Worm (Caenorhabditis elegans) whole organism, L4 larva: ENCODE data around the gene K02D10.2.

Experiments
- aha-1 ChIP-seq: fragments of 150-350 bp; peaks from one replicate; lab custom pipeline; 2014; ENCODE audit warnings: missing biosample characterization, missing genetic modification characterization
- arid-1 ChIP-seq: fragments of 200-800 bp; sonication (Bioruptor generic); conservative IDR thresholded peaks from 2 replicates; pipeline ENCODE4 v1.3.6; 2022; ENCODE audit warnings: missing genetic modification reagents, missing genetic modification characterization, missing compliant biosample characterization
- ceh-32 ChIP-seq: sonication (generic microtip); optimal IDR thresholded peaks from 2 replicates; lab custom pipeline; 2016; ENCODE audit warnings: mild to moderate bottlenecking, missing genetic modification characterization, missing compliant biosample characterization; ENCODE audit not compliant: poor library complexity
- cey-2 ChIP-seq: sonication (generic microtip); optimal IDR thresholded peaks from 3 replicates; lab custom pipeline; 2017; ENCODE audit warnings: missing genetic modification characterization, mild to moderate bottlenecking, missing compliant biosample characterization, antibody characterized with exemption, borderline replicate concordance; ENCODE audit not compliant: insufficient read depth
- daf-19 ChIP-seq: fragments of 200-800 bp; sonication (Bioruptor generic); conservative IDR thresholded peaks from 2 replicates; pipeline ENCODE4 v1.3.6; 2022; ENCODE audit warnings: missing genetic modification characterization, missing compliant biosample characterization
- daf-8 ChIP-seq: fragments of 200-800 bp; sonication (Bioruptor generic); IDR thresholded peaks from 2 replicates; pipeline ENCODE4 v1.3.6; 2022; ENCODE audit warnings: missing genetic modification characterization, missing compliant biosample characterization
- dpl-1 ChIP-seq: fragments of 150-350 bp; optimal IDR thresholded peaks from 2 replicates; lab custom pipeline; 2014; ENCODE audit warnings: missing biosample characterization, missing genetic modification reagents, missing genetic modification characterization
- duxl-1 ChIP-seq: sonication (generic microtip); optimal IDR thresholded peaks from 2 replicates; lab custom pipeline; 2016; ENCODE audit warnings: mild to moderate bottlenecking, missing genetic modification characterization, moderate library complexity, missing compliant biosample characterization; ENCODE audit not compliant: poor library complexity
- fos-1 ChIP-seq: fragments of 150-350 bp; optimal IDR thresholded peaks from 2 replicates; lab custom pipeline; 2014; ENCODE audit warnings: missing biosample characterization, missing genetic modification characterization
- hif-1 ChIP-seq, 2 experiments: sonication (generic microtip); optimal IDR thresholded peaks; 2 replicates each; lab custom pipeline; 2016 to 2017; ENCODE audit warnings: missing compliant biosample characterization in 2 of 2, missing genetic modification characterization in 2 of 2, missing genetic modification reagents in 2 of 2, missing genotype in 2 of 2, mild to moderate bottlenecking in 1 of 2
- hlh-11 ChIP-seq: fragments of 200-800 bp; sonication (Bioruptor generic); optimal IDR thresholded peaks from 2 replicates; lab custom pipeline; 2018; ENCODE audit warnings: mild to moderate bottlenecking, missing genetic modification characterization, missing compliant biosample characterization
- lin-13 ChIP-seq: fragments of 150-350 bp; optimal IDR thresholded peaks from 2 replicates; lab custom pipeline; 2014; ENCODE audit warnings: missing biosample characterization, missing genetic modification reagents, missing genetic modification characterization
- lin-29 ChIP-seq: fragments of 200-800 bp; sonication (Bioruptor generic); IDR thresholded peaks from 2 replicates; pipeline ENCODE4 v1.3.6; 2022; ENCODE audit warnings: missing genetic modification reagents, missing genetic modification characterization, missing compliant biosample characterization
- madf-5 ChIP-seq, 2 experiments: fragments of 200-800 bp; sonication (Bioruptor generic); IDR thresholded peaks; 2 replicates each; pipeline ENCODE4 v1.3.6; 2022; ENCODE audit warnings: missing compliant biosample characterization in 2 of 2, missing genetic modification characterization in 2 of 2
- mdl-1 ChIP-seq, 2 experiments: fragments of 150-350 bp in 1 of 2; sonication (generic microtip) in 1 of 2; optimal IDR thresholded peaks; 2 replicates each; lab custom pipeline; 2014 to 2017; ENCODE audit warnings: missing biosample characterization in 2 of 2, missing genetic modification characterization in 2 of 2
- mes-2 ChIP-seq: sonication (generic microtip); optimal IDR thresholded peaks from 2 replicates; lab custom pipeline; 2016; ENCODE audit warnings: missing genotype, mild to moderate bottlenecking, missing genetic modification characterization, missing compliant biosample characterization; ENCODE audit not compliant: poor library complexity, severe bottlenecking
- nhr-6 ChIP-seq: fragments of 150-350 bp; optimal IDR thresholded peaks from 2 replicates; lab custom pipeline; 2014; ENCODE audit warnings: missing biosample characterization, missing genetic modification characterization
- pqm-1 ChIP-seq: sonication (generic microtip); optimal IDR thresholded peaks from 2 replicates; lab custom pipeline; 2017; ENCODE audit warnings: missing biosample characterization, missing genetic modification characterization
- rbr-2 ChIP-seq: sonication (generic microtip); optimal IDR thresholded peaks from 2 replicates; lab custom pipeline; 2016; ENCODE audit warnings: missing genotype, missing genetic modification characterization, missing compliant biosample characterization
- unc-62 ChIP-seq, 3 experiments: fragments of 150-350 bp in 1 of 3; sonication (generic microtip); optimal IDR thresholded peaks in 2 of 3; peaks in 1 of 3; 1 replicate in 1 of 3; 2 replicates in 2 of 3; lab custom pipeline; 2014 to 2017; ENCODE audit warnings: missing biosample characterization in 3 of 3, missing genetic modification characterization in 3 of 3, missing genetic modification reagents in 3 of 3, missing genotype in 1 of 3
- vab-7 ChIP-seq: fragments of 200-800 bp; sonication (Bioruptor generic); IDR thresholded peaks from 2 replicates; pipeline ENCODE4 v1.3.6; 2022; ENCODE audit warnings: missing genetic modification reagents, missing genetic modification characterization, missing compliant biosample characterization
- zfp-2 ChIP-seq: sonication (generic microtip); optimal IDR thresholded peaks from 2 replicates; lab custom pipeline; 2016; ENCODE audit warnings: mild to moderate bottlenecking, missing genetic modification characterization, missing compliant biosample characterization
- ztf-11 ChIP-seq: fragments of 150-350 bp; optimal IDR thresholded peaks from 2 replicates; lab custom pipeline; 2014; ENCODE audit warnings: missing biosample characterization, missing genetic modification characterization

The K02D10.2 gene

ce11 chrIII:8731310-8731709 is 39.8 kb downstream of the K02D10.2 start, which contains the start of gene ZK370.4:
Gene ZK370.4 (minus strand): TSS chrIII:8731410.
- TF ChIP-seq cey-2 (tag; lab: Kevin White, UChicago) = no peak
- TF ChIP-seq aha-1 (tag; lab: Kevin White, UChicago) = peak; percentile 89

- no peak for TF ChIP-seq mdl-1 (tag; optimal IDR thresholded peaks at IDR 0.05; lab: Kevin White, UChicago)
- peak in 1 of 2 experiments; percentile 98 for TF ChIP-seq unc-62 (GFP tag; optimal IDR thresholded peaks at IDR 0.05 in 1 of 2; lab: Kevin White, UChicago)
- TF ChIP-seq unc-62 (tag; optimal IDR thresholded peaks at IDR 0.05; lab: Kevin White, UChicago) = no peak
- no peak for TF ChIP-seq lin-29 (GFP tag; lab: Robert Waterston, UW)
- no peak for TF ChIP-seq fos-1
- TF ChIP-seq madf-5 (GFP tag; IDR thresholded peaks at IDR 0.05; lab: Robert Waterston, UW) = no peak
- TF ChIP-seq aha-1 (tag; lab: Kevin White, UChicago) = peak; percentile 60
Measured at ce11 chrIII:8726019-8726894, 44.8 kb downstream of the K02D10.2 start.

ce11 chrIII:8725224-8725623 is 45.8 kb downstream of the K02D10.2 start:
- TF ChIP-seq arid-1 (no peak), lin-13 (GFP tag; lab: Kevin White, UChicago) (no peak), daf-19 (GFP tag; lab: Robert Waterston, UW) (no peak), pqm-1 (tag; lab: Kevin White, UChicago) (no peak), hif-1 (tag; optimal IDR thresholded peaks at IDR 0.05; lab: Kevin White, UChicago) (no peak), nhr-6 (tag; lab: Kevin White, UChicago) (no peak), hlh-11 (tag; lab: Kevin White, UChicago) (no peak), vab-7 (GFP tag; lab: Robert Waterston, UW) (no peak), mes-2 (tag; lab: Kevin White, UChicago) (no peak), rbr-2 (no peak), duxl-1 (tag; lab: Kevin White, UChicago) (no peak), daf-8 (GFP tag; lab: Robert Waterston, UW) (no peak), ceh-32 (tag; lab: Kevin White, UChicago) (no peak), dpl-1 (GFP tag; lab: Kevin White, UChicago) (no peak), ztf-11 (tag; lab: Kevin White, UChicago) (no peak), zfp-2 (tag; lab: Kevin White, UChicago) (no peak)
